Fruit fly (Drosophila melanogaster) whole organism, prepupa: Measurements from ENCODE around the gene CG43345.
A peak's percentile ranks its signal among the peaks of the same experiment; 100 is the strongest.

Experiments
- Blimp-1 ChIP-seq: fragments of 200-800 bp; sonication (Bioruptor generic); optimal IDR thresholded peaks from 3 replicates; lab custom pipeline; 2017; ENCODE audit warnings: missing biosample characterization, missing genetic modification characterization, mild to moderate bottlenecking, moderate library complexity, missing genetic modification reagents
- CG10631 ChIP-seq: fragments of 200-800 bp; sonication (Bioruptor generic); optimal IDR thresholded peaks from 2 replicates; lab custom pipeline; 2016; ENCODE audit warnings: missing biosample characterization, missing genetic modification characterization
- CG10669 ChIP-seq: fragments of 200-800 bp; sonication (Bioruptor generic); optimal IDR thresholded peaks from 3 replicates; lab custom pipeline; 2018; ENCODE audit warnings: missing biosample characterization, mild to moderate bottlenecking, missing genetic modification characterization, moderate library complexity
- CG11294 ChIP-seq: fragments of 200-800 bp; sonication (Bioruptor generic); IDR thresholded peaks from 2 replicates; pipeline ENCODE4 v1.3.6; 2022; ENCODE audit warnings: missing biosample characterization, missing genetic modification characterization
- CG11762 ChIP-seq: fragments of 200-800 bp; sonication (Bioruptor generic); optimal IDR thresholded peaks from 3 replicates; lab custom pipeline; 2016; ENCODE audit warnings: missing biosample characterization, missing genetic modification characterization; ENCODE audit not compliant: insufficient read depth
- CG11902 ChIP-seq: fragments of 200-800 bp; sonication (Bioruptor generic); optimal IDR thresholded peaks from 3 replicates; lab custom pipeline; 2016; ENCODE audit warnings: missing biosample characterization, missing genetic modification characterization
- CG1621 ChIP-seq: fragments of 200-800 bp; sonication (Bioruptor generic); optimal IDR thresholded peaks from 3 replicates; lab custom pipeline; 2018; ENCODE audit warnings: missing biosample characterization, mild to moderate bottlenecking, missing genetic modification characterization
- CG16779 ChIP-seq: fragments of 200-800 bp; sonication (Bioruptor generic); optimal IDR thresholded peaks from 3 replicates; lab custom pipeline; 2017; ENCODE audit warnings: missing biosample characterization, mild to moderate bottlenecking, missing genetic modification characterization
- CG3032 ChIP-seq: fragments of 200-800 bp; optimal IDR thresholded peaks from 2 replicates; lab custom pipeline; 2019; ENCODE audit warnings: missing biosample characterization, mild to moderate bottlenecking, missing genetic modification characterization, moderate library complexity
- CG31627 ChIP-seq: fragments of 200-800 bp; sonication (Bioruptor generic); optimal IDR thresholded peaks from 3 replicates; lab custom pipeline; 2016; ENCODE audit warnings: missing biosample characterization, missing genetic modification characterization
- CG32006 ChIP-seq: fragments of 200-800 bp; sonication (Bioruptor generic); optimal IDR thresholded peaks from 3 replicates; lab custom pipeline; 2017; ENCODE audit warnings: missing biosample characterization, mild to moderate bottlenecking, missing genetic modification characterization
- CG34406 ChIP-seq: fragments of 200-800 bp; sonication (Bioruptor generic); optimal IDR thresholded peaks from 3 replicates; lab custom pipeline; 2016; ENCODE audit warnings: missing biosample characterization, missing genetic modification characterization
- CG3919 ChIP-seq: fragments of 200-800 bp; sonication (Bioruptor generic); optimal IDR thresholded peaks from 3 replicates; lab custom pipeline; 2016; ENCODE audit warnings: missing biosample characterization, missing genetic modification characterization
- CG4318 ChIP-seq: fragments of 200-800 bp; sonication (Bioruptor generic); optimal IDR thresholded peaks from 3 replicates; lab custom pipeline; 2017; ENCODE audit warnings: missing biosample characterization, mild to moderate bottlenecking, missing genetic modification characterization
- CG6163 ChIP-seq: fragments of 200-800 bp; sonication (Bioruptor generic); IDR thresholded peaks from 3 replicates; pipeline ENCODE4 v1.3.6; 2022; ENCODE audit warnings: missing biosample characterization, missing genetic modification characterization
- CG6276 ChIP-seq: fragments of 200-800 bp; sonication (Bioruptor generic); optimal IDR thresholded peaks from 2 replicates; lab custom pipeline; 2017; ENCODE audit warnings: missing biosample characterization, mild to moderate bottlenecking, missing genetic modification characterization
- CG6792 ChIP-seq: fragments of 200-800 bp; sonication (Bioruptor generic); optimal IDR thresholded peaks from 3 replicates; lab custom pipeline; 2016; ENCODE audit warnings: missing biosample characterization, missing genetic modification characterization
- CG6808 ChIP-seq: fragments of 200-800 bp; sonication (Bioruptor generic); optimal IDR thresholded peaks from 3 replicates; lab custom pipeline; 2017; ENCODE audit warnings: missing biosample characterization, missing genetic modification characterization, mild to moderate bottlenecking, moderate library complexity, missing genetic modification reagents
- CG6854 ChIP-seq: fragments of 200-800 bp; sonication (Bioruptor generic); optimal IDR thresholded peaks from 2 replicates; lab custom pipeline; 2017; ENCODE audit warnings: missing biosample characterization, mild to moderate bottlenecking, missing genetic modification characterization
- CG7368 ChIP-seq: fragments of 200-800 bp; sonication (Bioruptor generic); optimal IDR thresholded peaks from 3 replicates; lab custom pipeline; 2016; ENCODE audit warnings: missing biosample characterization, missing genetic modification characterization
- CG8119 ChIP-seq: fragments of 200-800 bp; sonication (Bioruptor generic); IDR thresholded peaks from 3 replicates; pipeline ENCODE4 v1.3.6; 2022; ENCODE audit warnings: missing biosample characterization, missing genetic modification characterization
- CG8319 ChIP-seq: fragments of 200-800 bp; sonication (Bioruptor generic); optimal IDR thresholded peaks from 3 replicates; lab custom pipeline; 2016; ENCODE audit warnings: missing biosample characterization, missing genetic modification characterization
- CG9139 ChIP-seq: fragments of 200-800 bp; sonication (Bioruptor generic); optimal IDR thresholded peaks from 3 replicates; lab custom pipeline; 2017; ENCODE audit warnings: missing biosample characterization, mild to moderate bottlenecking, missing genetic modification characterization
- Eip75B ChIP-seq: fragments of 200-800 bp; sonication (Bioruptor generic); optimal IDR thresholded peaks from 3 replicates; lab custom pipeline; 2016; ENCODE audit warnings: missing biosample characterization, missing genetic modification characterization
- Eip78C ChIP-seq: fragments of 200-800 bp; sonication (Bioruptor generic); peaks from one replicate; lab custom pipeline; 2016; ENCODE audit warnings: missing biosample characterization, missing genetic modification characterization
- Eip93F ChIP-seq: fragments of 200-800 bp; sonication (Bioruptor generic); optimal IDR thresholded peaks from 2 replicates; lab custom pipeline; 2016; ENCODE audit warnings: missing biosample characterization, mild to moderate bottlenecking, missing genetic modification characterization
- Ets21C ChIP-seq: fragments of 200-800 bp; sonication (Bioruptor generic); optimal IDR thresholded peaks from 3 replicates; lab custom pipeline; 2016; ENCODE audit warnings: missing biosample characterization, missing genetic modification characterization
- Ets96B ChIP-seq: fragments of 200-800 bp; optimal IDR thresholded peaks from 2 replicates; lab custom pipeline; 2019; ENCODE audit warnings: missing biosample characterization, mild to moderate bottlenecking, missing genetic modification characterization, moderate library complexity
- Hr38 ChIP-seq: sonication (Bioruptor generic); optimal IDR thresholded peaks from 2 replicates; lab custom pipeline; 2016; ENCODE audit warnings: missing biosample characterization, missing genetic modification characterization
- Hr39 ChIP-seq: fragments of 200-800 bp; sonication (Bioruptor generic); optimal IDR thresholded peaks from 2 replicates; lab custom pipeline; 2016; ENCODE audit warnings: missing biosample characterization, missing genetic modification characterization
- Hr4 ChIP-seq: fragments of 200-800 bp; sonication (Bioruptor generic); optimal IDR thresholded peaks from 3 replicates; lab custom pipeline; 2016; ENCODE audit warnings: missing biosample characterization, missing genetic modification characterization
- Lpt ChIP-seq: fragments of 200-800 bp; sonication (Bioruptor generic); optimal IDR thresholded peaks from 3 replicates; lab custom pipeline; 2016; ENCODE audit warnings: missing biosample characterization, missing genetic modification characterization
- OdsH ChIP-seq: fragments of 200-800 bp; sonication (Bioruptor generic); optimal IDR thresholded peaks from 3 replicates; lab custom pipeline; 2016; ENCODE audit warnings: missing biosample characterization, missing genetic modification characterization
- Smox ChIP-seq: fragments of 200-800 bp; sonication (Bioruptor generic); optimal IDR thresholded peaks from 3 replicates; lab custom pipeline; 2016; ENCODE audit warnings: missing biosample characterization, missing genetic modification characterization
- Sox102F ChIP-seq: fragments of 200-800 bp; sonication (Bioruptor generic); optimal IDR thresholded peaks from 2 replicates; lab custom pipeline; 2016; ENCODE audit warnings: missing biosample characterization, mild to moderate bottlenecking, missing genetic modification characterization
- achi ChIP-seq: fragments of 200-800 bp; sonication (Bioruptor generic); optimal IDR thresholded peaks from 3 replicates; lab custom pipeline; 2016; ENCODE audit warnings: missing biosample characterization, missing genetic modification characterization
- acj6 ChIP-seq: fragments of 200-800 bp; sonication (Bioruptor generic); optimal IDR thresholded peaks from 3 replicates; lab custom pipeline; 2016; ENCODE audit warnings: missing biosample characterization, missing genetic modification characterization
- cyc ChIP-seq: fragments of 200-800 bp; sonication (Bioruptor generic); optimal IDR thresholded peaks from 3 replicates; lab custom pipeline; 2016; ENCODE audit warnings: missing biosample characterization, missing genetic modification characterization
- dac ChIP-seq: fragments of 200-800 bp; sonication (Bioruptor generic); optimal IDR thresholded peaks from 2 replicates; lab custom pipeline; 2017; ENCODE audit warnings: missing biosample characterization, mild to moderate bottlenecking, missing genetic modification characterization
- dsx ChIP-seq: fragments of 200-800 bp; optimal IDR thresholded peaks from 3 replicates; lab custom pipeline; 2019; ENCODE audit warnings: missing biosample characterization, mild to moderate bottlenecking, missing genetic modification characterization, moderate library complexity; ENCODE audit not compliant: poor library complexity, severe bottlenecking
- esn ChIP-seq: fragments of 200-800 bp; sonication (Bioruptor generic); optimal IDR thresholded peaks from 2 replicates; lab custom pipeline; 2016; ENCODE audit warnings: missing biosample characterization, mild to moderate bottlenecking, missing genetic modification characterization, moderate library complexity
- fd85E ChIP-seq: fragments of 200-800 bp; sonication (Bioruptor generic); optimal IDR thresholded peaks from 3 replicates; lab custom pipeline; 2016; ENCODE audit warnings: missing biosample characterization, missing genetic modification characterization
- fkh ChIP-seq: fragments of 200-800 bp; sonication (Bioruptor generic); optimal IDR thresholded peaks from 3 replicates; lab custom pipeline; 2017; ENCODE audit warnings: missing biosample characterization, mild to moderate bottlenecking, missing genetic modification characterization, moderate library complexity
- lz ChIP-seq: fragments of 200-800 bp; sonication (Bioruptor generic); optimal IDR thresholded peaks from 3 replicates; lab custom pipeline; 2016; ENCODE audit warnings: missing biosample characterization, missing genetic modification characterization
- net ChIP-seq: fragments of 200-800 bp; sonication (Bioruptor generic); optimal IDR thresholded peaks from 3 replicates; lab custom pipeline; 2016; ENCODE audit warnings: missing biosample characterization, missing genetic modification characterization
- pdm3 ChIP-seq: fragments of 200-800 bp; sonication (Bioruptor generic); optimal IDR thresholded peaks from 3 replicates; lab custom pipeline; 2016; ENCODE audit warnings: missing biosample characterization, missing genetic modification characterization
- salr ChIP-seq, 2 experiments: fragments of 200-800 bp; sonication (Bioruptor generic); optimal IDR thresholded peaks; 3 replicates each; lab custom pipeline; 2016 to 2018; ENCODE audit warnings: missing biosample characterization in 2 of 2, missing genetic modification characterization in 2 of 2, mild to moderate bottlenecking in 1 of 2
- spab ChIP-seq: fragments of 200-800 bp; sonication (Bioruptor generic); optimal IDR thresholded peaks from 2 replicates; lab custom pipeline; 2017; ENCODE audit warnings: missing biosample characterization, mild to moderate bottlenecking, missing genetic modification characterization, missing genetic modification reagents
- ss ChIP-seq, 2 experiments: fragments of 200-800 bp; sonication (Bioruptor generic); optimal IDR thresholded peaks; 2 replicates in 1 of 2; 3 replicates in 1 of 2; lab custom pipeline; 2017 to 2018; ENCODE audit warnings: mild to moderate bottlenecking in 2 of 2, missing biosample characterization in 2 of 2, missing genetic modification characterization in 2 of 2, moderate library complexity in 1 of 2
- topi ChIP-seq: fragments of 200-800 bp; sonication (Bioruptor generic); optimal IDR thresholded peaks from 3 replicates; lab custom pipeline; 2016; ENCODE audit warnings: missing biosample characterization, missing genetic modification characterization
- vri ChIP-seq: fragments of 200-800 bp; sonication (Bioruptor generic); optimal IDR thresholded peaks from 3 replicates; lab custom pipeline; 2016; ENCODE audit warnings: missing biosample characterization, mild to moderate bottlenecking, missing genetic modification characterization

The CG43345 gene

dm6 chr2L:21163311-21163842 is 5.0 kb downstream of the CG43345 start, which contains the start of gene Noc2:
TSS of gene Noc2 (plus strand) at chr2L:21163641.
- TF ChIP-seq CG6276 (GFP tag; lab: Kevin White, UChicago) (no peak), CG10669 (GFP tag; lab: Kevin White, UChicago) (peak; percentile 46), Eip93F (GFP tag; lab: Kevin White, UChicago) (peak; percentile 46), fkh (no peak), CG11902 (GFP tag; lab: Kevin White, UChicago) (peak; percentile 36), OdsH (GFP tag; lab: Kevin White, UChicago) (peak; percentile 55), dsx (GFP tag; lab: Kevin White, UChicago) (no peak), CG6163 (GFP tag; lab: Robert Waterston, UW) (peak; percentile 37; the same call in 2 of the 3 replicates), CG1621 (tag; lab: Kevin White, UChicago) (no peak), spab (GFP tag; lab: Kevin White, UChicago) (no peak), CG8319 (peak; percentile 11), Ets21C (no peak), Eip75B (GFP tag; lab: Kevin White, UChicago) (peak; percentile 42), CG3919 (GFP tag; lab: Kevin White, UChicago) (peak; percentile 46), CG4318 (GFP tag; lab: Kevin White, UChicago) (no peak), CG34406 (GFP tag; lab: Kevin White, UChicago) (peak; percentile 41), cyc (GFP tag; lab: Kevin White, UChicago) (peak; percentile 46), CG10631 (GFP tag; lab: Kevin White, UChicago) (peak; percentile 68), Smox (GFP tag; lab: Kevin White, UChicago) (no peak), pdm3 (GFP tag; lab: Kevin White, UChicago) (peak; percentile 56), dac (GFP tag; lab: Kevin White, UChicago) (no peak), CG7368 (GFP tag; lab: Kevin White, UChicago) (no peak), Hr39 (GFP tag; lab: Kevin White, UChicago) (peak; percentile 65), Blimp-1 (GFP tag; lab: Kevin White, UChicago) (peak; percentile 10), CG6792 (GFP tag; lab: Kevin White, UChicago) (peak; percentile 11), ss (GFP tag; optimal IDR thresholded peaks at IDR 0.05; lab: Kevin White, UChicago) (no peak), fd85E (GFP tag; lab: Kevin White, UChicago) (no peak), Sox102F (GFP tag; lab: Kevin White, UChicago) (no peak), CG9139 (GFP tag; lab: Kevin White, UChicago) (no peak), acj6 (GFP tag; lab: Kevin White, UChicago) (peak; percentile 59), esn (peak; percentile 63), salr (GFP tag; optimal IDR thresholded peaks at IDR 0.05; lab: Kevin White, UChicago) (peak in 1 of 2 experiments; percentile 30), lz (peak; percentile 46), Hr4 (peak; percentile 54), CG11294 (GFP tag; lab: Robert Waterston, UW) (no peak), achi (GFP tag; lab: Kevin White, UChicago) (peak; percentile 46), Ets96B (tag; lab: Kevin White, UChicago) (peak; percentile 21), CG31627 (GFP tag; lab: Kevin White, UChicago) (peak; percentile 67), CG6808 (GFP tag; lab: Kevin White, UChicago) (peak; percentile 48), CG16779 (tag; lab: Kevin White, UChicago) (no peak), topi (GFP tag; lab: Kevin White, UChicago) (peak; percentile 37), Lpt (GFP tag; lab: Kevin White, UChicago) (no peak), CG32006 (GFP tag; lab: Kevin White, UChicago) (peak; percentile 60), Hr38 (GFP tag; lab: Kevin White, UChicago) (no peak), vri (GFP tag; lab: Kevin White, UChicago) (no peak), CG3032 (tag; lab: Kevin White, UChicago) (peak; percentile 54), CG8119 (no peak), CG11762 (GFP tag; lab: Kevin White, UChicago) (peak; percentile 29), net (peak; percentile 5), Eip78C (peak; percentile 76), CG6854 (GFP tag; lab: Kevin White, UChicago) (no peak)
